Fruit fly (Drosophila melanogaster) whole organism, embryonic: Measurements from ENCODE around the gene CAHbeta.

Experiments
- CG10462 ChIP-seq: fragments of 200-800 bp; sonication (Bioruptor generic); optimal IDR thresholded peaks from 2 replicates; lab custom pipeline; 2016; ENCODE audit warnings: missing biosample characterization, missing genetic modification characterization
- CG10543 ChIP-seq: fragments of 200-800 bp; sonication (Bioruptor generic); optimal IDR thresholded peaks from 3 replicates; lab custom pipeline; 2017; ENCODE audit warnings: missing biosample characterization, mild to moderate bottlenecking, missing genetic modification characterization, moderate library complexity
- CG12219 ChIP-seq: fragments of 200-800 bp; sonication (Bioruptor generic); optimal IDR thresholded peaks from 3 replicates; lab custom pipeline; 2018; ENCODE audit warnings: missing biosample characterization, mild to moderate bottlenecking, missing genetic modification characterization
- CG12659 ChIP-seq: fragments of 200-800 bp; sonication (Bioruptor generic); optimal IDR thresholded peaks from 3 replicates; lab custom pipeline; 2017; ENCODE audit warnings: mild to moderate bottlenecking, missing biosample characterization, missing genetic modification reagents, missing genetic modification characterization
- CG13424 ChIP-seq: fragments of 200-800 bp; sonication (Bioruptor generic); optimal IDR thresholded peaks from 2 replicates; lab custom pipeline; 2019; ENCODE audit warnings: missing biosample characterization, mild to moderate bottlenecking, missing genetic modification characterization, moderate library complexity
- CG13775 ChIP-seq: fragments of 200-800 bp; sonication (Bioruptor generic); optimal IDR thresholded peaks from 3 replicates; lab custom pipeline; 2017; ENCODE audit warnings: missing biosample characterization, mild to moderate bottlenecking, missing genetic modification characterization
- CG14710 ChIP-seq: fragments of 200-800 bp; sonication (Bioruptor generic); optimal IDR thresholded peaks from 3 replicates; lab custom pipeline; 2019; ENCODE audit warnings: missing biosample characterization, mild to moderate bottlenecking, missing genetic modification characterization, moderate library complexity
- CG15011 ChIP-seq: fragments of 200-800 bp; sonication (Bioruptor generic); optimal IDR thresholded peaks from 3 replicates; lab custom pipeline; 2018; ENCODE audit warnings: missing biosample characterization, mild to moderate bottlenecking, missing genetic modification characterization
- CG15073 ChIP-seq: fragments of 200-800 bp; sonication (Bioruptor generic); optimal IDR thresholded peaks from 2 replicates; lab custom pipeline; 2016; ENCODE audit warnings: missing biosample characterization, missing genetic modification characterization
- CG16863 ChIP-seq: fragments of 200-800 bp; sonication (Bioruptor generic); optimal IDR thresholded peaks from 3 replicates; lab custom pipeline; 2016; ENCODE audit warnings: missing biosample characterization, missing genetic modification characterization
- CG17612 ChIP-seq: fragments of 200-800 bp; sonication (Bioruptor generic); IDR thresholded peaks from 2 replicates; pipeline ENCODE4 v1.3.6; 2022; ENCODE audit warnings: missing biosample characterization, missing genetic modification characterization
- CG17829 ChIP-seq: fragments of 200-800 bp; optimal IDR thresholded peaks from 2 replicates; lab custom pipeline; 2019; ENCODE audit warnings: missing biosample characterization, mild to moderate bottlenecking, missing genetic modification characterization, moderate library complexity
- CG17912 ChIP-seq: fragments of 200-800 bp; sonication (Bioruptor generic); optimal IDR thresholded peaks from 2 replicates; lab custom pipeline; 2018; ENCODE audit warnings: missing biosample characterization, mild to moderate bottlenecking, missing genetic modification characterization
- CG2129 ChIP-seq: fragments of 200-800 bp; sonication (Bioruptor generic); IDR thresholded peaks from 2 replicates; pipeline ENCODE4 v1.3.6; 2022; ENCODE audit warnings: missing biosample characterization, missing genetic modification characterization; ENCODE audit not compliant: partially characterized antibody
- CG2202 ChIP-seq: fragments of 200-800 bp; sonication (Bioruptor generic); optimal IDR thresholded peaks from 2 replicates; lab custom pipeline; 2018; ENCODE audit warnings: missing biosample characterization, mild to moderate bottlenecking, missing genetic modification characterization
- CG2712 ChIP-seq: fragments of 200-800 bp; optimal IDR thresholded peaks from 3 replicates; lab custom pipeline; 2019; ENCODE audit warnings: missing biosample characterization, mild to moderate bottlenecking, missing genetic modification characterization, moderate library complexity
- CG31224 ChIP-seq: fragments of 200-800 bp; sonication (Bioruptor generic); IDR thresholded peaks from 2 replicates; pipeline ENCODE4 v1.3.6; 2022; ENCODE audit warnings: missing biosample characterization, missing genetic modification characterization
- CG32772 ChIP-seq: fragments of 200-800 bp; sonication (Bioruptor generic); IDR thresholded peaks from 2 replicates; pipeline ENCODE4 v1.3.6; 2022; ENCODE audit warnings: missing biosample characterization, missing genetic modification characterization
- CG3281 ChIP-seq: fragments of 200-800 bp; sonication (Bioruptor generic); optimal IDR thresholded peaks from 3 replicates; lab custom pipeline; 2017; ENCODE audit warnings: missing biosample characterization, mild to moderate bottlenecking, missing genetic modification characterization
- CG3407 ChIP-seq: fragments of 200-800 bp; sonication (Bioruptor generic); optimal IDR thresholded peaks from 2 replicates; lab custom pipeline; 2018; ENCODE audit warnings: missing biosample characterization, mild to moderate bottlenecking, missing genetic modification characterization
- CG4617 ChIP-seq: fragments of 200-800 bp; sonication (Bioruptor generic); optimal IDR thresholded peaks from 3 replicates; lab custom pipeline; 2016; ENCODE audit warnings: missing biosample characterization, missing genetic modification characterization, borderline replicate concordance
- CG7786 ChIP-seq: fragments of 200-800 bp; sonication (Bioruptor generic); optimal IDR thresholded peaks from 2 replicates; lab custom pipeline; 2016; ENCODE audit warnings: missing biosample characterization, missing genetic modification characterization
- CG9727 ChIP-seq: fragments of 200-800 bp; sonication (Bioruptor generic); optimal IDR thresholded peaks from 3 replicates; lab custom pipeline; 2017; ENCODE audit warnings: missing biosample characterization, mild to moderate bottlenecking, missing genetic modification characterization
- Doc3 ChIP-seq: fragments of 200-800 bp; sonication (Bioruptor generic); IDR thresholded peaks from 3 replicates; pipeline ENCODE4 v1.3.6; 2022; ENCODE audit warnings: missing biosample characterization, missing genetic modification characterization; ENCODE audit not compliant: partially characterized antibody
- Ets65A ChIP-seq: fragments of 200-800 bp; sonication (Bioruptor generic); peaks from one replicate; lab custom pipeline; 2016; ENCODE audit warnings: missing biosample characterization, missing genetic modification characterization
- Ets97D ChIP-seq: fragments of 200-800 bp; sonication (Bioruptor generic); optimal IDR thresholded peaks from 3 replicates; lab custom pipeline; 2016; ENCODE audit warnings: missing biosample characterization, missing genetic modification characterization
- Fer2 ChIP-seq: fragments of 200-800 bp; sonication (Bioruptor generic); optimal IDR thresholded peaks from 2 replicates; lab custom pipeline; 2018; ENCODE audit warnings: missing biosample characterization, mild to moderate bottlenecking, missing genetic modification characterization, moderate library complexity
- Hr51 ChIP-seq, 2 experiments: fragments of 200-800 bp; sonication (Bioruptor generic); optimal IDR thresholded peaks; 2 replicates in 1 of 2; 3 replicates in 1 of 2; lab custom pipeline; 2016 to 2018; ENCODE audit warnings: missing biosample characterization in 2 of 2, missing genetic modification characterization in 2 of 2, mild to moderate bottlenecking in 1 of 2, moderate library complexity in 1 of 2
- Lhr ChIP-seq: fragments of 200-800 bp; sonication (Bioruptor generic); optimal IDR thresholded peaks from 3 replicates; lab custom pipeline; 2017; ENCODE audit warnings: mild to moderate bottlenecking, missing biosample characterization, missing genetic modification reagents, missing genetic modification characterization
- Poxn ChIP-seq: fragments of 200-800 bp; sonication (Bioruptor generic); IDR thresholded peaks from 2 replicates; pipeline ENCODE4 v1.3.6; 2022; ENCODE audit warnings: missing biosample characterization, missing genetic modification characterization
- TFAM ChIP-seq: fragments of 200-800 bp; sonication (Bioruptor generic); optimal IDR thresholded peaks from 2 replicates; lab custom pipeline; 2017; ENCODE audit warnings: missing biosample characterization, missing genetic modification characterization, inconsistent platforms
- Vsx1 ChIP-seq: fragments of 200-800 bp; sonication (Bioruptor generic); optimal IDR thresholded peaks from 2 replicates; lab custom pipeline; 2017; ENCODE audit warnings: missing biosample characterization, mild to moderate bottlenecking, missing genetic modification characterization, missing genetic modification reagents
- Xbp1 ChIP-seq: fragments of 200-800 bp; sonication (Bioruptor generic); optimal IDR thresholded peaks from 3 replicates; lab custom pipeline; 2016; ENCODE audit warnings: missing biosample characterization, mild to moderate bottlenecking, missing genetic modification characterization
- abd-A ChIP-seq: fragments of 200-800 bp; sonication (Bioruptor generic); optimal IDR thresholded peaks from 3 replicates; lab custom pipeline; 2019; ENCODE audit warnings: missing biosample characterization, mild to moderate bottlenecking, missing genetic modification characterization, moderate library complexity
- bsh ChIP-seq, 2 experiments: fragments of 200-800 bp; sonication (Bioruptor generic); optimal IDR thresholded peaks; 2 replicates each; lab custom pipeline; 2017 to 2018; ENCODE audit warnings: mild to moderate bottlenecking in 2 of 2, missing biosample characterization in 2 of 2, missing genetic modification characterization in 2 of 2, moderate library complexity in 1 of 2
- cad ChIP-seq: fragments of >200 bp; optimal IDR thresholded peaks from 2 replicates; lab custom pipeline; 2017; ENCODE audit warnings: missing biosample characterization, missing genetic modification characterization
- gfzf ChIP-seq: fragments of 200-800 bp; sonication (Bioruptor generic); optimal IDR thresholded peaks from 2 replicates; lab custom pipeline; 2016; ENCODE audit warnings: missing biosample characterization, mild to moderate bottlenecking, missing genetic modification characterization, moderate library complexity
- grn ChIP-seq: fragments of 200-800 bp; sonication (Bioruptor generic); optimal IDR thresholded peaks from 3 replicates; lab custom pipeline; 2017; ENCODE audit warnings: missing biosample characterization, missing genetic modification characterization
- her ChIP-seq: fragments of 200-800 bp; sonication (Bioruptor generic); optimal IDR thresholded peaks from 2 replicates; lab custom pipeline; 2016; ENCODE audit warnings: missing biosample characterization, missing genetic modification characterization
- jumu ChIP-seq: fragments of 200-800 bp; sonication (Bioruptor generic); optimal IDR thresholded peaks from 3 replicates; lab custom pipeline; 2016; ENCODE audit warnings: missing biosample characterization, missing genetic modification characterization
- kay ChIP-seq: fragments of 200-800 bp; sonication (Bioruptor generic); optimal IDR thresholded peaks from 2 replicates; lab custom pipeline; 2016; ENCODE audit warnings: missing biosample characterization, missing genetic modification characterization
- lab ChIP-seq: fragments of 200-800 bp; sonication (Bioruptor generic); optimal IDR thresholded peaks from 3 replicates; lab custom pipeline; 2017; ENCODE audit warnings: missing biosample characterization, missing genetic modification characterization, mild to moderate bottlenecking, moderate library complexity, missing genetic modification reagents
- pho ChIP-seq: fragments of 200-800 bp; sonication (Bioruptor generic); optimal IDR thresholded peaks from 2 replicates; lab custom pipeline; 2016; ENCODE audit warnings: missing biosample characterization, missing genetic modification characterization
- ro ChIP-seq: fragments of 200-800 bp; sonication (Bioruptor generic); IDR thresholded peaks from 2 replicates; pipeline ENCODE4 v1.3.6; 2022; ENCODE audit warnings: missing biosample characterization, missing genetic modification characterization
- sim ChIP-seq: fragments of 200-800 bp; sonication (Bioruptor generic); IDR thresholded peaks from 2 replicates; pipeline ENCODE4 v1.3.6; 2022; ENCODE audit warnings: missing biosample characterization, missing genetic modification characterization
- sqz ChIP-seq: fragments of 200-800 bp; sonication (Bioruptor generic); optimal IDR thresholded peaks from 3 replicates; lab custom pipeline; 2018; ENCODE audit warnings: missing biosample characterization, mild to moderate bottlenecking, missing genetic modification characterization
- sug ChIP-seq: fragments of 200-800 bp; optimal IDR thresholded peaks from 2 replicates; lab custom pipeline; 2019; ENCODE audit warnings: missing biosample characterization, mild to moderate bottlenecking, missing genetic modification characterization, moderate library complexity
- tna ChIP-seq: fragments of 200-800 bp; sonication (Bioruptor generic); IDR thresholded peaks from 2 replicates; pipeline ENCODE4 v1.3.6; 2022; ENCODE audit warnings: missing biosample characterization, missing genetic modification characterization; ENCODE audit not compliant: partially characterized antibody
- usp ChIP-seq: fragments of >200 bp; optimal IDR thresholded peaks from 2 replicates; lab custom pipeline; 2017; ENCODE audit warnings: missing biosample characterization, missing genetic modification characterization
- wdn ChIP-seq: fragments of 200-800 bp; sonication (Bioruptor generic); IDR thresholded peaks from 2 replicates; pipeline ENCODE4 v1.3.6; 2022; ENCODE audit warnings: missing biosample characterization, missing genetic modification characterization

Gene CAHbeta

DNA sequence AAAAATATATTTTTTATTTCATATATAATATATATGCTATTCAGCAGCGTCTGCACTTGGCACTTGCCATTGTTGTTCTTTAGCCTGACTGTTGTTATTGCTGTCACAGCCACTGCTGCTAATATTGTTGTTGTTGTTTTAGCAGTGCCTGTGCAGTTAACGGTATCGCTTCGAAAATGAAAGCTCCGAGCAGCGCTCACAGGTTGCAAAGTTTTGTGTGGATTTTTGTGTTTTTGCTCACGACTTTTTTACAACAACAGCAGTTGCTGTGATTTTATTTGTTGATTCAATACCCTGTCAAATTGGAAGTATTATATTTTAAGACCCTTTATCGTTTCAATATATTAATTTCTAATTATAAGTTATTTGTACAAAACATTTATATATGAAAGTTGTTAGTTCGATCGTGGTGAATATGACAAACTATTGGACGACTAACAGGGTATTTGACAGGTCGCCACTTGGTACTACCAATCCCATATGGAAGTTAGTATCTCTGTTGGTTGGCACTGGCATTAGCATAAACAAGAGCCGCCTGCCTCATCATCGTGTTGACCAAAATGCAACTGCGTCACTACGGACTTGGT lies 16.8 kb upstream of the CAHbeta start (continued):
- no peak for TF ChIP-seq tna
- TF ChIP-seq Lhr (GFP tag; lab: Kevin White, UChicago) = no peak
- no peak for TF ChIP-seq TFAM (GFP tag; lab: Kevin White, UChicago)
- no peak for TF ChIP-seq CG17912 (GFP tag; lab: Kevin White, UChicago)
- TF ChIP-seq CG3281 (GFP tag; lab: Kevin White, UChicago) = no peak
- no peak for TF ChIP-seq jumu (GFP tag; lab: Kevin White, UChicago)
- peak; percentile 32; the same call in 1 of the 2 replicates for TF ChIP-seq CG32772 (GFP tag; lab: Robert Waterston, UW)
- no peak for TF ChIP-seq CG31224 (GFP tag; lab: Robert Waterston, UW)
- TF ChIP-seq bsh (GFP tag; optimal IDR thresholded peaks at IDR 0.05; lab: Kevin White, UChicago) = peak in 1 of 2 experiments; percentile 38
- TF ChIP-seq CG14710 = no peak
- TF ChIP-seq Poxn (GFP tag; lab: Robert Waterston, UW) = no peak
- TF ChIP-seq her = no peak
- TF ChIP-seq grn = no peak
- TF ChIP-seq sim (GFP tag; lab: Robert Waterston, UW) = no peak
- no peak for TF ChIP-seq CG12219 (GFP tag; lab: Kevin White, UChicago)
- TF ChIP-seq CG4617 = no peak
- TF ChIP-seq sqz (GFP tag; lab: Kevin White, UChicago) = no peak
- no peak for TF ChIP-seq CG7786 (GFP tag; lab: Kevin White, UChicago)
- no peak for TF ChIP-seq ro
- TF ChIP-seq Vsx1 = no peak
- no peak for TF ChIP-seq usp
- TF ChIP-seq CG10543 = no peak
- TF ChIP-seq cad (GFP tag; lab: Kevin White, UChicago) = no peak
- TF ChIP-seq CG16863 (GFP tag; lab: Kevin White, UChicago) = no peak
- no peak for TF ChIP-seq abd-A (tag; lab: Kevin White, UChicago)
- no peak for TF ChIP-seq CG15011 (GFP tag; lab: Kevin White, UChicago)
- peak; percentile 55 for TF ChIP-seq CG2712 (tag; lab: Kevin White, UChicago)
- peak; percentile 32 for TF ChIP-seq Xbp1 (GFP tag; lab: Kevin White, UChicago)
- TF ChIP-seq CG2129 (GFP tag; lab: Robert Waterston, UW) = no peak
- no peak for TF ChIP-seq wdn (GFP tag; lab: Robert Waterston, UW)
- TF ChIP-seq sug (tag; lab: Kevin White, UChicago) = no peak
- no peak for TF ChIP-seq CG3407 (GFP tag; lab: Kevin White, UChicago)
- no peak for TF ChIP-seq CG10462
- TF ChIP-seq Fer2 (tag; lab: Kevin White, UChicago) = no peak
- TF ChIP-seq gfzf (GFP tag; lab: Kevin White, UChicago) = no peak
- TF ChIP-seq CG17829 (tag; lab: Kevin White, UChicago) = peak; percentile 32
- no peak for TF ChIP-seq Ets65A
- no peak for TF ChIP-seq kay (GFP tag; lab: Kevin White, UChicago)
- TF ChIP-seq CG15073 (GFP tag; lab: Kevin White, UChicago) = no peak
- no peak for TF ChIP-seq CG9727 (GFP tag; lab: Kevin White, UChicago)
- TF ChIP-seq Ets97D (GFP tag; lab: Kevin White, UChicago) = no peak
- TF ChIP-seq CG13775 (GFP tag; lab: Kevin White, UChicago) = no peak
- no peak for TF ChIP-seq CG12659 (GFP tag; lab: Kevin White, UChicago)
- no peak for TF ChIP-seq pho
- TF ChIP-seq CG17612 (GFP tag; lab: Robert Waterston, UW) = no peak
- peak; percentile 40 for TF ChIP-seq CG13424 (tag; lab: Kevin White, UChicago)
- peak in 1 of 2 experiments; percentile 63 for TF ChIP-seq Hr51 (GFP tag; optimal IDR thresholded peaks at IDR 0.05; lab: Kevin White, UChicago)
- no peak for TF ChIP-seq Doc3 (GFP tag; lab: Robert Waterston, UW)
- peak; percentile 15 for TF ChIP-seq lab (GFP tag; lab: Kevin White, UChicago)
- TF ChIP-seq CG2202 (tag; lab: Kevin White, UChicago) = no peak
